Worm (Caenorhabditis elegans) whole organism, early embryonic: ENCODE results near the gene F08C6.18.

Experiments
- B0310.2 ChIP-seq: sonication (generic microtip); optimal IDR thresholded peaks from 2 replicates; lab custom pipeline; 2016; ENCODE audit warnings: mild to moderate bottlenecking, missing genetic modification characterization, missing compliant biosample characterization
- aly-1 ChIP-seq: sonication (generic microtip); optimal IDR thresholded peaks from 2 replicates; lab custom pipeline; 2016; ENCODE audit warnings: missing genetic modification characterization, missing compliant biosample characterization
- ama-1 ChIP-seq: fragments of 150-350 bp; optimal IDR thresholded peaks from 2 replicates; lab custom pipeline; 2014
- ceh-13 ChIP-seq: fragments of 200-800 bp; sonication (Bioruptor generic); optimal IDR thresholded peaks from 2 replicates; lab custom pipeline; 2018; ENCODE audit warnings: mild to moderate bottlenecking, missing genetic modification characterization, missing compliant biosample characterization
- ceh-36 ChIP-seq: sonication (generic microtip); optimal IDR thresholded peaks from 2 replicates; lab custom pipeline; 2016; ENCODE audit warnings: missing genetic modification characterization, inconsistent platforms, missing compliant biosample characterization
- ets-7 ChIP-seq: sonication (generic microtip); optimal IDR thresholded peaks from 2 replicates; lab custom pipeline; 2016; ENCODE audit warnings: missing genotype, missing genetic modification characterization, missing compliant biosample characterization
- hnd-1 ChIP-seq: sonication (generic microtip); optimal IDR thresholded peaks from 2 replicates; lab custom pipeline; 2016; ENCODE audit warnings: missing genetic modification characterization, missing compliant biosample characterization
- tbx-11 ChIP-seq: fragments of 200-800 bp; sonication (Bioruptor generic); IDR thresholded peaks from 2 replicates; pipeline ENCODE4 v1.3.6; 2022; ENCODE audit warnings: missing genetic modification characterization, missing compliant biosample characterization
- tbx-37 ChIP-seq: fragments of 200-800 bp; sonication (Bioruptor generic); conservative IDR thresholded peaks from 2 replicates; pipeline ENCODE4 v1.3.6; 2022; ENCODE audit warnings: missing genetic modification reagents, missing genetic modification characterization, missing compliant biosample characterization
- tra-4 ChIP-seq: sonication (generic microtip); optimal IDR thresholded peaks from 2 replicates; lab custom pipeline; 2017; ENCODE audit warnings: missing genetic modification characterization, missing compliant biosample characterization

DNA sequence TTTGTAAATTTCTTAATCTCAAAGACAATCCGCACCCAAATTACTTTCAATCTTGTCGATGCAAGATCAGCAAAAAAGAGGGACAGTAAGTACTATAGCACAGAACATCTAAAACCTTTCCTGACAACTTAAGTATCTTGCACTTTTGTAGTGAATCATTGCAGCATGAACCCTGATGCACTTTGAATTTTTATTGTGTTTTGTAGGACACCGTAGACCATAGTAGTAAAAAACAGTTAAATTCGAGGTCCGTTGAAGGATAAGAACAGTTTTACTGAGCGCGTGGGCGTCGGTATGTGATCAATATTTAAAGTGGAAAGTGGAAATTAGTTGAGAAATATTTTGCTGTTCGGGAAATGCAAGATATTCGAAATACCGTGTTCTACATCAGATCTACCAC is 8.8 kb upstream of the F08C6.18 start:
- TF ChIP-seq aly-1 (no peak), ceh-13 (GFP tag; lab: Kevin White, UChicago) (no peak), ets-7 (no peak), tra-4 (tag; lab: Kevin White, UChicago) (no peak), B0310.2 (tag; lab: Kevin White, UChicago) (no peak), ceh-36 (tag; lab: Kevin White, UChicago) (no peak), tbx-11 (no peak), ama-1 (lab: Kevin White, UChicago) (no peak), hnd-1 (tag; lab: Kevin White, UChicago) (no peak), tbx-37 (GFP tag; lab: Robert Waterston, UW) (no peak)
